Fruit fly (Drosophila melanogaster): Measurements from ENCODE around the gene CG4119.

DNA sequence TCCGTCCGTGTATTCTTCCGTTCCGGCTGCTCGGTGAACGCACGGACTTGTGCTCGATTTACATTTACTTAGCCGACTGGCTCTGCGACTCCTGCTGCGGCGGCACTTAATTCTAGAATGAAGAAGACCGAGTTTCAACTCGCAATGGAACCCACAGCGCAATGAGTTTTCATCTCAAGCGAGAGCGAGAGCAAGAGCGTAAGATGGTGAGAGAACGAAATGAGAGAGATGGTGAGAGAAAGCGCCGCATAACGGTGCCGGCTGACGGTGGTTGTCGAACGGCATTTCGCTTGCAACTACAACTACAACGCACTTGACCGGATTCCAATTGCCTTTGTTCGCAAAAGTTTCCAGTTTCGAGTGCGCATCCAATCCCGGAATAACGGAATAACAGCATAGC lies 3.1 kb upstream of the CG4119 start, which contains the start of gene OtopLc:
- no peak for TF ChIP-seq Myc (optimal IDR thresholded peaks at IDR 0.05)
- no peak for TF ChIP-seq Sin3A (optimal IDR thresholded peaks at IDR 0.05)
- no peak for TF ChIP-seq h (optimal IDR thresholded peaks at IDR 0.05)
- no peak for TF ChIP-seq ttk (optimal IDR thresholded peaks at IDR 0.05)
- TF ChIP-seq psq (optimal IDR thresholded peaks at IDR 0.05), result no peak
- TF ChIP-seq insv (optimal IDR thresholded peaks at IDR 0.05), result no peak

Data from Kc167 (cell line).